3 worm cellular contexts compared by ENCODE assay signal in genomic region chrII:4739984-4740462, ce11.
TF ChIP-seq lines count a peak whose summit lies in the region.

Gene eas-1 (plus strand): TSS chrII:4740412.

TF ChIP-seq in whole organism, L2 larva, 48 proteins besides CTCF, POLR2A, EP300 and RAD21 (continued from another document):
- TF ChIP-seq skn-1 (tag; optimal IDR thresholded peaks at IDR 0.05; lab: Kevin White, UChicago) (peak; percentile 32), nhr-11 (tag; optimal IDR thresholded peaks at IDR 0.05; lab: Kevin White, UChicago) (no peak), dmd-4 (tag; optimal IDR thresholded peaks at IDR 0.05; lab: Kevin White, UChicago) (no peak), mab-5 (tag; optimal IDR thresholded peaks at IDR 0.05; lab: Kevin White, UChicago) (peak; percentile 35), gmeb-1 (tag; optimal IDR thresholded peaks at IDR 0.05; lab: Kevin White, UChicago) (peak; percentile 95), sma-3 (GFP tag; optimal IDR thresholded peaks at IDR 0.05; lab: Kevin White, UChicago) (peak; percentile 75), nhr-129 (tag; optimal IDR thresholded peaks at IDR 0.05; lab: Kevin White, UChicago) (peak; percentile 28), ztf-11 (tag; optimal IDR thresholded peaks at IDR 0.05; lab: Kevin White, UChicago) (no peak), lsy-2 (tag; optimal IDR thresholded peaks at IDR 0.05; lab: Kevin White, UChicago) (peak; percentile 74 to 90), R02D3.7 (tag; optimal IDR thresholded peaks at IDR 0.05; lab: Kevin White, UChicago) (no peak), nhr-21 (tag; optimal IDR thresholded peaks at IDR 0.05; lab: Kevin White, UChicago) (peak; percentile 60), zag-1 (tag; optimal IDR thresholded peaks at IDR 0.05; lab: Kevin White, UChicago) (no peak), nhr-23 (tag; optimal IDR thresholded peaks at IDR 0.05; lab: Kevin White, UChicago) (no peak), unc-62 (GFP tag; optimal IDR thresholded peaks at IDR 0.05; lab: Kevin White, UChicago) (no peak), mdl-1 (tag; optimal IDR thresholded peaks at IDR 0.05; lab: Kevin White, UChicago) (peak; percentile 73 to 88), unc-55 (GFP tag; optimal IDR thresholded peaks at IDR 0.05; lab: Kevin White, UChicago) (peak; percentile 84), unc-39 (tag; optimal IDR thresholded peaks at IDR 0.05; lab: Kevin White, UChicago) (no peak), nhr-10 (tag; optimal IDR thresholded peaks at IDR 0.05; lab: Kevin White, UChicago) (no peak), nhr-25 (tag; optimal IDR thresholded peaks at IDR 0.05; lab: Kevin White, UChicago) (peak; percentile 75), lin-13 (GFP tag; optimal IDR thresholded peaks at IDR 0.05; lab: Kevin White, UChicago) (peak; percentile 58), peb-1 (tag; optimal IDR thresholded peaks at IDR 0.05; lab: Kevin White, UChicago) (no peak), ceh-16 (tag; optimal IDR thresholded peaks at IDR 0.05; lab: Kevin White, UChicago) (no peak), elt-3 (tag; optimal IDR thresholded peaks at IDR 0.05; lab: Kevin White, UChicago) (no peak), nhr-12 (tag; optimal IDR thresholded peaks at IDR 0.05; lab: Kevin White, UChicago) (no peak), ZK546.5 (tag; optimal IDR thresholded peaks at IDR 0.05; lab: Kevin White, UChicago) (peak; percentile 27)

TF ChIP-seq in whole organism, L4 larva, 104 proteins besides CTCF, POLR2A, EP300 and RAD21 (continued from another document and continues in another):
- TF ChIP-seq daf-8 (GFP tag; IDR thresholded peaks at IDR 0.05; lab: Robert Waterston, UW) (no peak), R02D3.7 (tag; optimal IDR thresholded peaks at IDR 0.05; lab: Kevin White, UChicago) (no peak), egl-27 (tag; optimal IDR thresholded peaks at IDR 0.05; lab: Kevin White, UChicago) (no peak), dmd-8 (GFP tag; IDR thresholded peaks at IDR 0.05; lab: Robert Waterston, UW) (no peak), dmd-6 (GFP tag; IDR thresholded peaks at IDR 0.05; lab: Robert Waterston, UW) (peak; percentile 69), Y105C5A.15 (GFP tag; IDR thresholded peaks at IDR 0.05; lab: Robert Waterston, UW) (no peak), T26A8.4 (GFP tag; IDR thresholded peaks at IDR 0.05; lab: Robert Waterston, UW) (0 out of 2 replicates have a peak, but pooled peaks have one; percentile 19), aha-1 (tag; lab: Kevin White, UChicago) (no peak), arid-1 (GFP tag; conservative IDR thresholded peaks at IDR 0.05; lab: Robert Waterston, UW) (no peak), nhr-111 (GFP tag; optimal IDR thresholded peaks at IDR 0.05; lab: Kevin White, UChicago) (no peak), D1046.2 (GFP tag; IDR thresholded peaks at IDR 0.05; lab: Robert Waterston, UW) (no peak), ctbp-1 (GFP tag; IDR thresholded peaks at IDR 0.05; lab: Robert Waterston, UW) (no peak), daf-16 (GFP tag; optimal IDR thresholded peaks at IDR 0.05; lab: Kevin White, UChicago) (no peak), daf-16 (tag; optimal IDR thresholded peaks at IDR 0.05; lab: Kevin White, UChicago) (peak; percentile 42), hmg-1.1 (GFP tag; IDR thresholded peaks at IDR 0.05; lab: Robert Waterston, UW) (peak; percentile 66), ceh-82 (tag; optimal IDR thresholded peaks at IDR 0.05; lab: Kevin White, UChicago) (no peak), gei-8 (GFP tag; optimal IDR thresholded peaks at IDR 0.05; lab: Kevin White, UChicago) (no peak), cey-2 (tag; optimal IDR thresholded peaks at IDR 0.05; lab: Kevin White, UChicago; ENCODE audit: borderline replicate concordance, insufficient read depth) (no peak), F10B5.3 (tag; optimal IDR thresholded peaks at IDR 0.05; lab: Kevin White, UChicago) (no peak), ceh-44 (GFP tag; IDR thresholded peaks at IDR 0.05; lab: Robert Waterston, UW) (no peak), nhr-237 (tag; optimal IDR thresholded peaks at IDR 0.05; lab: Kevin White, UChicago) (no peak), zip-2 (tag; optimal IDR thresholded peaks at IDR 0.05; lab: Kevin White, UChicago) (no peak), mxl-2 (GFP tag; conservative IDR thresholded peaks at IDR 0.05; lab: Robert Waterston, UW) (0 out of 2 replicates have a peak, but pooled peaks have one; percentile 45), mdt-29 (GFP tag; IDR thresholded peaks at IDR 0.05; lab: Robert Waterston, UW) (no peak), F37D6.2 (tag; optimal IDR thresholded peaks at IDR 0.05; lab: Kevin White, UChicago) (peak; percentile 14), daf-12 (tag; optimal IDR thresholded peaks at IDR 0.05; lab: Kevin White, UChicago) (no peak), ztf-11 (tag; optimal IDR thresholded peaks at IDR 0.05; lab: Kevin White, UChicago) (no peak), hlh-11 (tag; optimal IDR thresholded peaks at IDR 0.05; lab: Kevin White, UChicago) (peak; percentile 71), dmd-9 (GFP tag; IDR thresholded peaks at IDR 0.05; lab: Robert Waterston, UW) (peak; percentile 80), daf-19 (GFP tag; conservative IDR thresholded peaks at IDR 0.05; lab: Robert Waterston, UW) (no peak), lsy-2 (tag; optimal IDR thresholded peaks at IDR 0.05; lab: Kevin White, UChicago) (peak in 1 of 2 experiments; percentile 86), lin-1 (GFP tag; IDR thresholded peaks at IDR 0.05; lab: Robert Waterston, UW) (peak; percentile 57), rbr-2 (tag; optimal IDR thresholded peaks at IDR 0.05; lab: Kevin White, UChicago) (peak; percentile 56), ztf-7 (tag; optimal IDR thresholded peaks at IDR 0.05; lab: Kevin White, UChicago) (peak; percentile 8), nhr-76 (tag; optimal IDR thresholded peaks at IDR 0.05; lab: Kevin White, UChicago) (no peak), hlh-30 (tag; optimal IDR thresholded peaks at IDR 0.05; lab: Kevin White, UChicago; ENCODE audit: insufficient read depth) (peak; percentile 91), vab-7 (GFP tag; IDR thresholded peaks at IDR 0.05; lab: Robert Waterston, UW) (no peak), lin-29 (GFP tag; IDR thresholded peaks at IDR 0.05; lab: Robert Waterston, UW) (no peak), ceh-62 (tag; optimal IDR thresholded peaks at IDR 0.05; lab: Kevin White, UChicago) (no peak), aly-2 (tag; optimal IDR thresholded peaks at IDR 0.05; lab: Kevin White, UChicago) (no peak), unc-62 (GFP tag; optimal IDR thresholded peaks at IDR 0.05 in 1 of 2; lab: Kevin White, UChicago) (peak in 1 of 2 experiments; percentile 87), unc-62 (tag; optimal IDR thresholded peaks at IDR 0.05; lab: Kevin White, UChicago) (no peak), unc-130 (GFP tag; optimal IDR thresholded peaks at IDR 0.05; lab: Kevin White, UChicago) (peak; percentile 92), ZK546.5 (tag; optimal IDR thresholded peaks at IDR 0.05; lab: Kevin White, UChicago) (no peak), mes-2 (tag; optimal IDR thresholded peaks at IDR 0.05; lab: Kevin White, UChicago; ENCODE audit: poor library complexity, severe bottlenecking) (peak; percentile 99), nhr-41 (GFP tag; IDR thresholded peaks at IDR 0.05; lab: Robert Waterston, UW) (no peak), unc-39 (tag; optimal IDR thresholded peaks at IDR 0.05; lab: Kevin White, UChicago) (no peak), ama-1 (optimal IDR thresholded peaks at IDR 0.05; lab: Kevin White, UChicago) (no peak), pha-4 (GFP tag; IDR thresholded peaks at IDR 0.05; lab: Robert Waterston, UW) (no peak), pha-4 (tag; optimal IDR thresholded peaks at IDR 0.05; lab: Kevin White, UChicago) (no peak), nhr-25 (tag; optimal IDR thresholded peaks at IDR 0.05; lab: Kevin White, UChicago; ENCODE audit: borderline replicate concordance, insufficient read depth) (no peak), ceh-32 (tag; optimal IDR thresholded peaks at IDR 0.05; lab: Kevin White, UChicago; ENCODE audit: poor library complexity) (no peak), ceh-20 (GFP tag; IDR thresholded peaks at IDR 0.05; lab: Robert Waterston, UW) (0 out of 2 replicates have a peak, but pooled peaks have one; percentile 30), dve-1 (tag; optimal IDR thresholded peaks at IDR 0.05; lab: Kevin White, UChicago; ENCODE audit: insufficient read depth) (peak; percentile 59), hif-1 (tag; optimal IDR thresholded peaks at IDR 0.05; lab: Kevin White, UChicago) (peak in 1 of 2 experiments; percentile 92), nhr-102 (tag; optimal IDR thresholded peaks at IDR 0.05; lab: Kevin White, UChicago) (peak; percentile 39)

TF ChIP-seq in whole organism, late embryonic, 69 proteins besides CTCF, POLR2A, EP300 and RAD21 (continued from another document):
- TF ChIP-seq hlh-13 (GFP tag; optimal IDR thresholded peaks at IDR 0.05; lab: Kevin White, UChicago) (no peak), odd-2 (tag; optimal IDR thresholded peaks at IDR 0.05; lab: Kevin White, UChicago) (no peak), ceh-30 (tag; optimal IDR thresholded peaks at IDR 0.05; lab: Kevin White, UChicago) (no peak), F13H6.1 (tag; optimal IDR thresholded peaks at IDR 0.05; lab: Kevin White, UChicago) (peak; percentile 54), eyg-1 (tag; optimal IDR thresholded peaks at IDR 0.05; lab: Kevin White, UChicago) (peak; percentile 64), hlh-8 (tag; optimal IDR thresholded peaks at IDR 0.05; lab: Kevin White, UChicago) (peak; percentile 88), hlh-15 (tag; optimal IDR thresholded peaks at IDR 0.05; lab: Kevin White, UChicago) (peak; percentile 13), gmeb-2 (tag; optimal IDR thresholded peaks at IDR 0.05; lab: Kevin White, UChicago) (no peak), K02D7.2 (tag; optimal IDR thresholded peaks at IDR 0.05; lab: Kevin White, UChicago) (no peak), ceh-2 (tag; optimal IDR thresholded peaks at IDR 0.05; lab: Kevin White, UChicago) (peak; percentile 89), dmd-4 (tag; optimal IDR thresholded peaks at IDR 0.05; lab: Kevin White, UChicago; ENCODE audit: borderline replicate concordance) (no peak), pag-3 (tag; optimal IDR thresholded peaks at IDR 0.05; lab: Kevin White, UChicago; ENCODE audit: borderline replicate concordance) (no peak), pha-4 (tag; optimal IDR thresholded peaks at IDR 0.05; lab: Kevin White, UChicago) (no peak), ceh-31 (tag; optimal IDR thresholded peaks at IDR 0.05; lab: Kevin White, UChicago) (peak; percentile 96), hlh-30 (tag; optimal IDR thresholded peaks at IDR 0.05; lab: Kevin White, UChicago; ENCODE audit: insufficient read depth) (peak; percentile 83), ceh-18 (tag; optimal IDR thresholded peaks at IDR 0.05; lab: Kevin White, UChicago) (peak; percentile 17), pha-2 (tag; optimal IDR thresholded peaks at IDR 0.05; lab: Kevin White, UChicago) (no peak), pax-1 (tag; optimal IDR thresholded peaks at IDR 0.05; lab: Kevin White, UChicago) (peak; percentile 8), pqm-1 (tag; optimal IDR thresholded peaks at IDR 0.05; lab: Kevin White, UChicago) (peak; percentile 46), lim-6 (tag; optimal IDR thresholded peaks at IDR 0.05; lab: Kevin White, UChicago) (peak; percentile 59), sox-2 (GFP tag; IDR thresholded peaks at IDR 0.05; lab: Robert Waterston, UW) (no peak), tbx-2 (tag; optimal IDR thresholded peaks at IDR 0.05; lab: Kevin White, UChicago) (peak; percentile 89), ahr-1 (tag; optimal IDR thresholded peaks at IDR 0.05; lab: Kevin White, UChicago) (no peak), elt-2 (tag; optimal IDR thresholded peaks at IDR 0.05; lab: Kevin White, UChicago) (peak; percentile 92), sox-4 (tag; optimal IDR thresholded peaks at IDR 0.05; lab: Kevin White, UChicago) (no peak), elt-4 (tag; optimal IDR thresholded peaks at IDR 0.05; lab: Kevin White, UChicago) (no peak)
